Worm (Caenorhabditis elegans) whole organism, midembryonic: ENCODE measurements around the gene prx-3.

Experiments
- T22C8.4 ChIP-seq: fragments of 200-800 bp; sonication (Bioruptor generic); IDR thresholded peaks from 2 replicates; pipeline ENCODE4 v1.3.6; 2022; ENCODE audit warnings: missing genetic modification characterization, missing compliant biosample characterization
- cog-1 ChIP-seq: sonication (generic microtip); optimal IDR thresholded peaks from 2 replicates; lab custom pipeline; 2016; ENCODE audit warnings: missing genetic modification characterization, missing compliant biosample characterization
- flt-1 ChIP-seq: fragments of 200-800 bp; sonication (Bioruptor generic); IDR thresholded peaks from 2 replicates; pipeline ENCODE4 v1.3.6; 2022; ENCODE audit warnings: missing genetic modification characterization, missing compliant biosample characterization
- klf-2 ChIP-seq: fragments of 200-800 bp; sonication (Bioruptor generic); conservative IDR thresholded peaks from 2 replicates; pipeline ENCODE4 v1.3.6; 2022; ENCODE audit warnings: missing genetic modification reagents, missing genetic modification characterization, missing compliant biosample characterization
- med-1 ChIP-seq: sonication (generic microtip); optimal IDR thresholded peaks from 2 replicates; lab custom pipeline; 2017; ENCODE audit warnings: missing genetic modification characterization, mild to moderate bottlenecking, missing compliant biosample characterization, antibody characterized with exemption, missing genetic modification reagents; ENCODE audit not compliant: insufficient read depth
- ref-1 ChIP-seq: fragments of 200-800 bp; sonication (Bioruptor generic); conservative IDR thresholded peaks from 2 replicates; pipeline ENCODE4 v1.3.6; 2022; ENCODE audit warnings: missing genetic modification reagents, missing genetic modification characterization, missing compliant biosample characterization
- tab-1 ChIP-seq: fragments of 200-800 bp; sonication (Bioruptor generic); IDR thresholded peaks from 2 replicates; pipeline ENCODE4 v1.3.6; 2022; ENCODE audit warnings: missing genetic modification characterization, missing compliant biosample characterization
- ztf-23 ChIP-seq: fragments of 200-800 bp; sonication (Bioruptor generic); IDR thresholded peaks from 2 replicates; pipeline ENCODE4 v1.3.6; 2022; ENCODE audit warnings: missing genetic modification reagents, missing genetic modification characterization, missing compliant biosample characterization
- ztf-29 ChIP-seq: fragments of 200-800 bp; sonication (Bioruptor generic); IDR thresholded peaks from 2 replicates; pipeline ENCODE4 v1.3.6; 2022; ENCODE audit warnings: missing genetic modification reagents, missing genetic modification characterization, missing compliant biosample characterization

prx-3 gene

DNA sequence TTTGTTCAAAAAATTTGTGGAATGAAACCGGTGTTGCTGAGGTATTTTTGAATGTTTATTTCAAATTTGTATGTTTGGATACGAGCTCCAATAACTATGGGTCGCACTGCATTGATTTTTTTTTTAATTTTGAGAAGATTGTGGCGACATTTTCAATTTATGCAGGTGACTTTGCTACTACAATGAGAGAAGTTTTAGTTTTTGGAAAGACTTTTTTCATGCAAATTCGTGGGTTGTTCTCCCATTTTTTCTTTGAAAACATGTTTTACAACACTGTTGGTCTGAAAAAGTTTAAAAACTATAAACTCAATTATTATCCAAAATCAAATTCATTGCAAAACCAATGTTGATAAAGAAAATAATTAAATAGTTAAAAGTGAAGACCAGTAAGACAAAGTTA, 24.0 kb downstream of the prx-3 start:
- TF ChIP-seq tab-1 (GFP tag; lab: Robert Waterston, UW) (no peak), cog-1 (no peak), flt-1 (GFP tag; lab: Robert Waterston, UW) (no peak), ref-1 (GFP tag; lab: Robert Waterston, UW) (no peak), med-1 (GFP tag; lab: Kevin White, UChicago) (no peak), T22C8.4 (no peak), ztf-29 (no peak), klf-2 (GFP tag; lab: Robert Waterston, UW) (no peak), ztf-23 (no peak)

DNA sequence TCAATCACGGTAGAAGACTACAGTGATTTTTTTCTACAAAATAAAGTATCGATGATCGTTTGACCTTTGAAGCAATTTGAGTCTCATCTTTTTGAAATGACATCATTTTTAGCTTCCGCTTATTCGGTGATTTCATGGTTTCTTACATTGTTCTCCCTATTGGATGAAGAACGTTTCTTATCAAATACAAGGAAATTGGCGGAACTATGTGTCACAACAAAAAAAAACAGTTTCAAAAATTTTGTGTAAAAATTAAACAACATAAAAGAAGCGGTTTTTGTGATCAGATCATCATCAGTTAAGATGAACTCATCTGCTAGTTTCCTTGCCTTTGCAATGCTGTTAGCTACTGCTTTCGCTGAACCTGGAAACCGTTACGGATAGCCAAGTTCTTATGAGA, 25.0 kb downstream of the prx-3 start, which contains the start of gene C45B2.8:
Gene C45B2.8 (plus strand): TSS at position 301 of the 400 bp plus-strand sequence.
- TF ChIP-seq T22C8.4 (no peak), tab-1 (GFP tag; lab: Robert Waterston, UW) (no peak), med-1 (GFP tag; lab: Kevin White, UChicago) (no peak), ztf-29 (no peak), ztf-23 (no peak), klf-2 (GFP tag; lab: Robert Waterston, UW) (no peak), ref-1 (GFP tag; lab: Robert Waterston, UW) (no peak), cog-1 (no peak), flt-1 (GFP tag; lab: Robert Waterston, UW) (no peak)

DNA sequence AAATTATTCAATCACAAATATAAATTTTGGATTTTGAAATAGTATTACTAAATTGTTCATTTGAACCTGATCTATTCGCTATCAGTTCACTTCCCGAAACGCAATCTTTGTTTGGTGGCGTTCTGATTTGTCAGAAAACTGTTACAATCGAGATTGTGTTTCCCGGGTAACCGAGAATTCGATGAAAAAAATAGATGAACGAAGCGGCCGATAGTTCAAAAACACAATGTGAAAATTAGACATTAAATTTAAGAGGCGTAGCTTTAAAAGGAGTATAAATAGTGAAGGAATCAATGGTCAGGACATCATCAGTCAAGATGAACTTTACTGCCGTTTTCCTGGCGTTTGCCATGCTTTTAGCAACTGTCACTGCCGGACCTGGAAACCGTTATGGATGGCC, 26.9 kb downstream of the prx-3 start, which contains the start of gene C45B2.1:
Gene C45B2.1 (plus strand): TSS at position 301 of the 400 bp plus-strand sequence.
- no peak for TF ChIP-seq T22C8.4
- TF ChIP-seq klf-2 (GFP tag; lab: Robert Waterston, UW), result no peak
- no peak for TF ChIP-seq med-1 (GFP tag; lab: Kevin White, UChicago)
- TF ChIP-seq cog-1, result no peak
- TF ChIP-seq tab-1 (GFP tag; lab: Robert Waterston, UW), result no peak
- TF ChIP-seq flt-1 (GFP tag; lab: Robert Waterston, UW), result no peak

DNA sequence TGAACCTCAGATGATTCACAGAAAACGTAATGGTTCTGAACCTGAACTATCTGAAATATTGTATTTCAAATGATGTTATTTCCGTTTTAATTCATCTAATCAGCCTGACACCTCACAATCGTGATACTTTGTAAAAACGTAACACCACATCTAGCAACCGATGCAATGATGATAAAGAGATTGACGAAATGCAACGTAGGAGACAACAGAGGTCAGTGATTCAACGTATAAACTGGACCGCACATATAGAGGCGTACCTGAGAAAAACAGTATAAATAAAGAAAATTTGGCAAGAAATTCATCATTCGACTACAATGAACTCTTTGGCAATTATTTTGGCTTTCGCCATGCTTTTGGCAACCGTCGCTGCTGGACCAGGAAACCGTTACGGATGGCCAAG, 28.3 kb downstream of the prx-3 start, which contains the start of gene C45B2.2:
Gene C45B2.2 (plus strand): TSS at position 301 of the 400 bp plus-strand sequence.
- no peak for TF ChIP-seq ztf-23
- TF ChIP-seq med-1 (GFP tag; lab: Kevin White, UChicago), result no peak
- TF ChIP-seq ref-1 (GFP tag; lab: Robert Waterston, UW), result no peak
- TF ChIP-seq T22C8.4, result no peak
- TF ChIP-seq klf-2 (GFP tag; lab: Robert Waterston, UW), result no peak
- TF ChIP-seq cog-1, result no peak
- TF ChIP-seq ztf-29, result no peak
- no peak for TF ChIP-seq flt-1 (GFP tag; lab: Robert Waterston, UW)
- TF ChIP-seq tab-1 (GFP tag; lab: Robert Waterston, UW), result no peak

DNA sequence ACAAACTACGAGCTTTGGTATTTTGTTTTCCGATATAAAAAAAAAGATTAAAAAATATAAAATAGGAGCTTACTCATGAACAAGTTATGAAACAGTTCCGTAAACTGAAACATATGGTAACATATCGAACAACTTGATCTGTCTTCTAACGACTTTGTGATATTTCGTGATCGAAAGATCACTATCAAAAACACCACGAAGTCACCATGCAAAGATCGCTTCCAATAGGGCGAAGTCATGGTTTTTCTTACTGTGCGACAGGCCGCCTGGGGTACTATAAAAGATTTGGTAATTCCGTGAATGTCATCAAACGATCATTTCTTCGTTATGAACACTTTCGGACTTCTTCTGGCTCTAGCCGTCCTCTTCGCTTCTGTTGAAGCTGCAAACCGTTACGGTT, 30.1 kb downstream of the prx-3 start, which contains the start of gene C45B2.3:
Gene C45B2.3 (plus strand): TSS at position 301 of the 400 bp plus-strand sequence.
- TF ChIP-seq ztf-29 (no peak), flt-1 (GFP tag; lab: Robert Waterston, UW) (no peak), ref-1 (GFP tag; lab: Robert Waterston, UW) (no peak), tab-1 (GFP tag; lab: Robert Waterston, UW) (no peak), med-1 (GFP tag; lab: Kevin White, UChicago) (no peak), ztf-23 (no peak), T22C8.4 (no peak), cog-1 (no peak), klf-2 (GFP tag; lab: Robert Waterston, UW) (no peak)

DNA sequence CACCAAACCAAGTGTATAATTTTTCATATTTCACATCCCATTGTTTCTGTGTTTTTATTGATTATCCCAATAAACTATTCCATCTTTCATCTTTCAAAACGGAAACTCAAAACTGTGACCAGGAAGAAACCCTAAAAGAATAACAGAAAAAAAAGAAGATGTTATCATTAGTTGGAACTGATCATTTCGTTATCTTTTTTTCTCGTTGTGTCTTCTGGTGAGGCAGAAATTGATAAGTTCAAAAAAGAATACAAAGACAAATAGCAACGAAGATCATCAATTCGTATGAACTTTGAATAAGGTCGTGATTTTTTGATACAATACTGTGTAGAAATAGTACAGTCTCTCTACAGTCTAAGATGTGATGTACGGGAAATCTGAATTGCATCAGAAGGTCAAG, 30.9 kb downstream of the prx-3 start:
- TF ChIP-seq ref-1 (GFP tag; lab: Robert Waterston, UW) (no peak), cog-1 (no peak), ztf-29 (no peak), tab-1 (GFP tag; lab: Robert Waterston, UW) (no peak), flt-1 (GFP tag; lab: Robert Waterston, UW) (no peak), klf-2 (GFP tag; lab: Robert Waterston, UW) (no peak), ztf-23 (no peak), med-1 (GFP tag; lab: Kevin White, UChicago) (no peak), T22C8.4 (no peak)

DNA sequence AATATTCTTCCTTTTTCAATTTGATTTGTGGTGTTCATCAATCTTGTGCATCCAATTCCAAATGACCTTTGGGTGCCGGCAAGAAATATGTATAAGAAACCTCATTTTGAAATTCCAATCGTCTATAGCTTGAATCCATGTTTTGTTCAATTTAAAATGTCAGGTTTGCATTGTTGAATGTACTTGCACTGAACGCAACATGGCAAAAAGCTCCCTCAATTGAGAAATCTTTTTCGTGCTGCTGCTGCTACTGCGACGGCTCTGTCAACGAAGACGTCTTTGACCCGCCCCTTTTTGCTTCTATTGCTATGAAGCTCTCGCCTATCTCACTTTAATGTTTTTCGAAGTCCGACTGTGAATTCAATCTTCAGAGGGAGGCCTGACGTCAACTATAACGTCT, 37.5 kb downstream of the prx-3 start, which contains the start of gene lgc-58:
Gene lgc-58 (plus strand): TSS at position 301 of the 400 bp plus-strand sequence.
- no peak for TF ChIP-seq ref-1 (GFP tag; lab: Robert Waterston, UW)
- no peak for TF ChIP-seq med-1 (GFP tag; lab: Kevin White, UChicago)
- no peak for TF ChIP-seq ztf-29
- no peak for TF ChIP-seq cog-1
- no peak for TF ChIP-seq flt-1 (GFP tag; lab: Robert Waterston, UW)
- TF ChIP-seq ztf-23, result no peak
- no peak for TF ChIP-seq tab-1 (GFP tag; lab: Robert Waterston, UW)

DNA sequence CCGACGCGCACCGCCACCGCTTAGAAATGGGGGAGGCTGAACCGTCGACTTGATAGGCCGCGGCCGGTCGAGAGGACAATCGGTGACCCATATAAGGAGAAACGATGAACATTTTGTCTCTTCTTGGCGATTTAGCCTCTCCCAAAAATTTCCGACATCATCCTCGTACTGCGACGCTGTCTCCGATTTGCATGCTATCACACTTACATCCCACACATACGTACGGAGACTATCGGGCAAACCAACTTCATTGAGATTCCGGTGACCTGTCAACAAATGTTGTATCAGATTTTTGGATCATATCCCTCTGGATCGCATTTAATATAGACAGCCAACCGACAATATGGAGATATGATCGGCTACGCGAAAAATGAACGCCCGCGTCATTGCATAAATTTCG, 46.1 kb downstream of the prx-3 start:
- TF ChIP-seq med-1 (GFP tag; lab: Kevin White, UChicago) (no peak), flt-1 (GFP tag; lab: Robert Waterston, UW) (no peak), ztf-23 (no peak), cog-1 (peak; percentile 18)

DNA sequence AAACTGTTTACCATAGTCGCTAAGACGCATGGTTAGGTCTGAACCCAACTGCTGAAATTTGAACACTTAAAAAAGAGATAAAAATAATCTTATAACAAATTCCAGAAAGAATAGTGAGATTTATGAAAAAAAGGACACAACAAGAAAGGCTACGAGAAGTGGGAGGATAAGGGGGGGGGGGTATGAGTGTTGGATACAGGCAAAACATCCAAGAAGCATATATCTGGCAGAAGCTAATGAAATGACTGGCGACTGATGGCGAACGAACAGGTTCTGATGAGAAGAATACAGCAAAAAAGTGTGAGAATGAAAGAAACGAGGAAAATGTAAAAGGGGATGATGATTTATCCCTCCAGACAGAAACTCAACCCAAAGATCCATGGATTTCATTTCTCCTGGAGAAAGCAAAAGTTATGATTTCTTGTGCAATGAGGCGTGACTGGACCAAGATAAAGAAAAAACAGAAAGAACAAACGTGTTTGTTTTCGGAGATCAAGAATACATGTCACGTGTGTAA, 46.7 kb downstream of the prx-3 start, which contains the start of gene ptr-4:
Gene ptr-4 (minus strand): TSS at position 51 of the 517 bp plus-strand sequence.
- no peak for TF ChIP-seq T22C8.4
- no peak for TF ChIP-seq ztf-29
- no peak for TF ChIP-seq ztf-23
- no peak for TF ChIP-seq med-1 (GFP tag; lab: Kevin White, UChicago)
- no peak for TF ChIP-seq klf-2 (GFP tag; lab: Robert Waterston, UW)
- TF ChIP-seq tab-1 (GFP tag; lab: Robert Waterston, UW), result no peak
- no peak for TF ChIP-seq flt-1 (GFP tag; lab: Robert Waterston, UW)
- TF ChIP-seq cog-1, result no peak
- no peak for TF ChIP-seq ref-1 (GFP tag; lab: Robert Waterston, UW)

DNA sequence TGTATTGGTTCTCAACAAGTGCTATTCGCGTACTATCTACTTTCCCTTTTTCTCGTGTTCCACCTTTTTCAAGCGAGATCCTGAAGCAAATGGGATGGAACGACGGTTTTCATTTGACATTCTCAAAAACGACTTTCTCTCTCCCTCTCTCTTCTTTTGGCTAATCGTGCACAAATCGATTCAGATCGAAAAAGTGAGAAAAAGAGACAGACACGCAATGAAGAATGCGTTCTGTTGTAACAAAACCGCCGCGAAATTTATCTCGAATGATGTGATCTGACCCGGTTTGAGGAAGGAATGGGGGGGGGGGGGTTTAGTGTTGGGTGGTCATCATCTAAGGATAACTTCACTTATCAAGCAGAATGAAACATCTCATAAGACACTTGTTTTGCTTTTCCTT, 48.3 kb downstream of the prx-3 start:
- no peak for TF ChIP-seq ztf-29
- TF ChIP-seq ref-1 (GFP tag; lab: Robert Waterston, UW), result no peak
- TF ChIP-seq ztf-23, result no peak
- no peak for TF ChIP-seq cog-1
- TF ChIP-seq klf-2 (GFP tag; lab: Robert Waterston, UW), result no peak
- TF ChIP-seq flt-1 (GFP tag; lab: Robert Waterston, UW), result no peak
- no peak for TF ChIP-seq T22C8.4
- TF ChIP-seq tab-1 (GFP tag; lab: Robert Waterston, UW), result no peak
- no peak for TF ChIP-seq med-1 (GFP tag; lab: Kevin White, UChicago)
